Fruit fly (Drosophila melanogaster): ENCODE results near the gene CG16974.

DNA sequence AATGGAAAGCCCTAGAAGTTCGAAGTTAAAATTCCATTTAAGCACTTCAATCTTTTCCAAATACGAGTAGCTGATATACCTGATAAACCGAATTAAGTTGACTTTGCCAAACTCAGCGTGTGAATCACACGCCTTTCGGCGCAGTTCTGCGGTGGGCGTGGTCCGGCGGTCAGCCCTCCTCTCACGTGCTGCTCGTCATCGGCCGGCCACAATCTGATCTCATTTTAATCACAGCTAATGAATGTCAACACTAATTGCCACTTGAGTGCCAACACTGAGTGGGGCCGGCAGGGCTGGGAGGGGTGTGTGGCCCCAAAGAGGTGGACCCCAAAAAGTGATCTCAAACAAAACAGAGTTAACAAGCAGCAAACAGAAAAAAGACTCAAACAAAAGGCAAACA, 55.9 kb downstream of the CG16974 start:
- TF ChIP-seq CG8478 (optimal IDR thresholded peaks at IDR 0.05) (no peak), CTCF (optimal IDR thresholded peaks at IDR 0.05) (no peak)

Data from S2 (cell line).